Fruit fly (Drosophila melanogaster): Measurements from ENCODE around the gene CG13733.

CG13733 gene

DNA sequence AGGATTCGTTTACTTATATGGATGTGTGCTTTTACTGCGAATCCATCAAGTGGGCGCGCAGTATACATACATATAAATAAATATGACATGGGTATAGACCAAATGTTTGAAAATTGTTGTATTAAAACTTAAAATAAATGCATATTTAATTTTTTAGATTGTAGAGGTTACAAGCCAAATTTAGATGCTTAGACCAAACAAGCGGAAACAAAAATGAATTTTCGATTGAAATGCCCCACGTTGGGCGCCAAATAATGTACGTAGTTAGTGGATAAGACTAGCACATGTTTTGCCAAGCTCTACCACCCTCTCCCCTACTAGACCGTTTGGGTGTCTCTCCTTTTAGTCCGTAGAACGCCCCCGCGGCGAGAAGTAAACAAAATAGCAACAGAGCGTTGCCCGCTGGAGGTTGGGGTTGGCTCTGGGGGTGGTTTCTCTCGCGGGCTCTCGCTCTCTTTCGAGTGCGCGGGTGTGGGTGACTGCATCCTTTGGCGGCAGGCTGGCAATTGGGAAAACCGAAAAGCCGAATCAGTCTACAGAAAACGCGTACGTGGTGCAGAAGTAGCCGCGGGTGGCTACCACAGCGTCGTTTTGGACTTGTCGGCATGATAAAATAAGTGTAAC lies 39.7 kb downstream of the CG13733 start, which contains the start of gene CG18265:
Gene CG18265 (plus strand): TSS at position 530 of the 624 bp plus-strand sequence.
- no peak for TF ChIP-seq CTCF (GFP tag; optimal IDR thresholded peaks at IDR 0.05)
- TF ChIP-seq vnd (GFP tag; IDR thresholded peaks at IDR 0.05; ENCODE audit: partially characterized antibody): 0 out of 3 replicates have a peak, but pooled peaks have one; percentile 12
- TF ChIP-seq mirr (GFP tag; optimal IDR thresholded peaks at IDR 0.05): no peak
- TF ChIP-seq nerfin-1 (tag; optimal IDR thresholded peaks at IDR 0.05): peak; percentile 49
- peak; percentile 2 for TF ChIP-seq Med (GFP tag)
- TF ChIP-seq CG10209 (GFP tag; optimal IDR thresholded peaks at IDR 0.05): no peak
- peak; percentile 71 for TF ChIP-seq CG17361 (GFP tag; IDR thresholded peaks at IDR 0.05)
- TF ChIP-seq chinmo (GFP tag; IDR thresholded peaks at IDR 0.05; ENCODE audit: partially characterized antibody): 0 out of 4 replicates have a peak, but pooled peaks have one; percentile 35
- no peak for TF ChIP-seq CG31224 (GFP tag; IDR thresholded peaks at IDR 0.05)
- TF ChIP-seq hb (GFP tag; IDR thresholded peaks at IDR 0.05; ENCODE audit: partially characterized antibody): no peak
- TF ChIP-seq Trl (optimal IDR thresholded peaks at IDR 0.05): peak; percentile 36 to 52
- TF ChIP-seq Trl (GFP tag; optimal IDR thresholded peaks at IDR 0.05): no peak
- TF ChIP-seq Deaf1 (tag; optimal IDR thresholded peaks at IDR 0.05): peak; percentile 49
- no peak for TF ChIP-seq CG7556 (GFP tag; optimal IDR thresholded peaks at IDR 0.05)
- TF ChIP-seq seq (GFP tag; IDR thresholded peaks at IDR 0.05): peak; percentile 37; the same call in 1 of the 2 replicates
- TF ChIP-seq CG5245 (GFP tag; optimal IDR thresholded peaks at IDR 0.05): no peak
- TF ChIP-seq ci (GFP tag; IDR thresholded peaks at IDR 0.05): no peak
- TF ChIP-seq CG14710 (tag; optimal IDR thresholded peaks at IDR 0.05): no peak
- peak; percentile 76 for TF ChIP-seq abd-A (tag; optimal IDR thresholded peaks at IDR 0.05)
- 0 out of 2 replicates have a peak, but pooled peaks have one; percentile 30 for TF ChIP-seq CG42726 (GFP tag; IDR thresholded peaks at IDR 0.05; ENCODE audit: partially characterized antibody)
- no peak for TF ChIP-seq CG8089 (GFP tag; optimal IDR thresholded peaks at IDR 0.05)
- TF ChIP-seq onecut (GFP tag; IDR thresholded peaks at IDR 0.05): 0 out of 2 replicates have a peak, but pooled peaks have one; percentile 5
- no peak for TF ChIP-seq dimm (GFP tag; IDR thresholded peaks at IDR 0.05)
- TF ChIP-seq CG8388 (GFP tag; optimal IDR thresholded peaks at IDR 0.05): no peak
- TF ChIP-seq CG18599 (GFP tag; optimal IDR thresholded peaks at IDR 0.05): peak; percentile 55
- TF ChIP-seq odd (GFP tag; optimal IDR thresholded peaks at IDR 0.05): no peak
- TF ChIP-seq zen2 (GFP tag; IDR thresholded peaks at IDR 0.05; ENCODE audit: partially characterized antibody): 0 out of 3 replicates have a peak, but pooled peaks have one; percentile 22
- TF ChIP-seq ewg (GFP tag; optimal IDR thresholded peaks at IDR 0.05): peak; percentile 30
- no peak for TF ChIP-seq CG18764 (GFP tag; optimal IDR thresholded peaks at IDR 0.05)
- TF ChIP-seq tx (GFP tag; optimal IDR thresholded peaks at IDR 0.05): no peak
- TF ChIP-seq crol (GFP tag; IDR thresholded peaks at IDR 0.05): 0 out of 2 replicates have a peak, but pooled peaks have one; percentile 30
- TF ChIP-seq ttk (GFP tag; IDR thresholded peaks at IDR 0.05): no peak
- no peak for TF ChIP-seq Hr78 (GFP tag; optimal IDR thresholded peaks at IDR 0.05)
- TF ChIP-seq CG32532 (GFP tag; IDR thresholded peaks at IDR 0.05): 0 out of 2 replicates have a peak, but pooled peaks have one; percentile 25
- peak; percentile 91 for TF ChIP-seq scrt (GFP tag; optimal IDR thresholded peaks at IDR 0.05)
- TF ChIP-seq Jarid2 (GFP tag; optimal IDR thresholded peaks at IDR 0.05): peak; percentile 38
- TF ChIP-seq exex (tag; optimal IDR thresholded peaks at IDR 0.05): no peak
- TF ChIP-seq shn (GFP tag; optimal IDR thresholded peaks at IDR 0.05): no peak
- no peak for TF ChIP-seq CG1233 (GFP tag; optimal IDR thresholded peaks at IDR 0.05)
- no peak for TF ChIP-seq CG3163 (GFP tag; optimal IDR thresholded peaks at IDR 0.05)
- no peak for TF ChIP-seq fu2 (GFP tag; optimal IDR thresholded peaks at IDR 0.05)
- TF ChIP-seq CG6654 (GFP tag; optimal IDR thresholded peaks at IDR 0.05): no peak
- TF ChIP-seq CG4854 (GFP tag; optimal IDR thresholded peaks at IDR 0.05): no peak
- no peak for TF ChIP-seq CG11504 (tag; optimal IDR thresholded peaks at IDR 0.05)
- peak; percentile 11 for TF ChIP-seq CG5180 (GFP tag; optimal IDR thresholded peaks at IDR 0.05)
- no peak for TF ChIP-seq chn (GFP tag; optimal IDR thresholded peaks at IDR 0.05)
- TF ChIP-seq kay (GFP tag; optimal IDR thresholded peaks at IDR 0.05): no peak
- TF ChIP-seq CG8290 (GFP tag; optimal IDR thresholded peaks at IDR 0.05): no peak
- peak in 1 of 2 experiments; percentile 5 for TF ChIP-seq CG8290 (tag; optimal IDR thresholded peaks at IDR 0.05)
- TF ChIP-seq CG1603 (tag; optimal IDR thresholded peaks at IDR 0.05): no peak
